Worm (Caenorhabditis elegans) whole organism, L4 larva: ENCODE data around the gene coh-3.

Experiments used
- F10B5.3 ChIP-seq: sonication (generic microtip); optimal IDR thresholded peaks from 2 replicates; lab custom pipeline; 2016; ENCODE audit warnings: mild to moderate bottlenecking, missing genetic modification characterization, missing compliant biosample characterization
- T20F7.1 ChIP-seq: fragments of 200-800 bp; sonication (Bioruptor generic); optimal IDR thresholded peaks from 2 replicates; lab custom pipeline; 2018; ENCODE audit warnings: mild to moderate bottlenecking, missing genetic modification characterization, missing compliant biosample characterization
- Y75B8A.6 ChIP-seq: fragments of 200-800 bp; sonication (Bioruptor generic); IDR thresholded peaks from 2 replicates; pipeline ENCODE4 v1.3.6; 2022; ENCODE audit warnings: missing genetic modification reagents, missing genetic modification characterization, missing compliant biosample characterization
- ZK337.2 ChIP-seq: fragments of 200-800 bp; sonication (Bioruptor generic); IDR thresholded peaks from 2 replicates; pipeline ENCODE4 v1.3.6; 2022; ENCODE audit warnings: missing genetic modification reagents, missing genetic modification characterization, missing compliant biosample characterization
- aha-1 ChIP-seq: fragments of 150-350 bp; peaks from one replicate; lab custom pipeline; 2014; ENCODE audit warnings: missing biosample characterization, missing genetic modification characterization
- aly-2 ChIP-seq: sonication (generic microtip); optimal IDR thresholded peaks from 2 replicates; lab custom pipeline; 2018; ENCODE audit warnings: missing biosample characterization, missing genetic modification characterization
- ama-1 ChIP-seq: fragments of 150-350 bp; optimal IDR thresholded peaks from 2 replicates; lab custom pipeline; 2014; ENCODE audit warnings: inconsistent platforms, mixed read lengths
- attf-4 ChIP-seq: sonication (generic microtip); optimal IDR thresholded peaks from 3 replicates; lab custom pipeline; 2017; ENCODE audit warnings: missing biosample characterization, missing genetic modification characterization
- ceh-20 ChIP-seq: fragments of 200-800 bp; sonication (Bioruptor generic); IDR thresholded peaks from 2 replicates; pipeline ENCODE4 v1.3.6; 2022; ENCODE audit warnings: missing genetic modification reagents, missing genetic modification characterization, missing compliant biosample characterization
- ceh-44 ChIP-seq: fragments of 200-800 bp; sonication (Bioruptor generic); IDR thresholded peaks from 2 replicates; pipeline ENCODE4 v1.3.6; 2022; ENCODE audit warnings: missing genetic modification reagents, missing genetic modification characterization, missing compliant biosample characterization
- ceh-62 ChIP-seq: sonication (generic microtip); optimal IDR thresholded peaks from 2 replicates; lab custom pipeline; 2017; ENCODE audit warnings: missing biosample characterization, missing genetic modification characterization
- ctbp-1 ChIP-seq: fragments of 200-800 bp; sonication (Bioruptor generic); IDR thresholded peaks from 2 replicates; pipeline ENCODE4 v1.3.6; 2022; ENCODE audit warnings: missing genetic modification reagents, missing genetic modification characterization, missing compliant biosample characterization
- daf-16 ChIP-seq, 3 experiments: sonication (generic microtip); optimal IDR thresholded peaks; 2 replicates each; lab custom pipeline; 2016 to 2017; ENCODE audit warnings: missing genetic modification characterization in 3 of 3, missing genetic modification reagents in 3 of 3, mild to moderate bottlenecking in 2 of 3, missing compliant biosample characterization in 2 of 3, missing biosample characterization in 1 of 3, moderate library complexity in 1 of 3
- dmd-8 ChIP-seq: fragments of 200-800 bp; sonication (Bioruptor generic); IDR thresholded peaks from 2 replicates; pipeline ENCODE4 v1.3.6; 2022; ENCODE audit warnings: missing genetic modification characterization, missing compliant biosample characterization
- dpl-1 ChIP-seq: fragments of 150-350 bp; optimal IDR thresholded peaks from 2 replicates; lab custom pipeline; 2014; ENCODE audit warnings: missing biosample characterization, missing genetic modification reagents, missing genetic modification characterization
- duxl-1 ChIP-seq: sonication (generic microtip); optimal IDR thresholded peaks from 2 replicates; lab custom pipeline; 2016; ENCODE audit warnings: mild to moderate bottlenecking, missing genetic modification characterization, moderate library complexity, missing compliant biosample characterization; ENCODE audit not compliant: poor library complexity
- dve-1 ChIP-seq: sonication (generic microtip); optimal IDR thresholded peaks from 2 replicates; lab custom pipeline; 2017; ENCODE audit warnings: antibody characterized with exemption, mild to moderate bottlenecking, missing genetic modification characterization, missing compliant biosample characterization; ENCODE audit not compliant: insufficient read depth
- egl-43 ChIP-seq: fragments of 200-800 bp; sonication (Bioruptor generic); IDR thresholded peaks from 2 replicates; pipeline ENCODE4 v1.3.6; 2022; ENCODE audit warnings: missing genetic modification reagents, missing genetic modification characterization, missing compliant biosample characterization
- fos-1 ChIP-seq: fragments of 150-350 bp; optimal IDR thresholded peaks from 2 replicates; lab custom pipeline; 2014; ENCODE audit warnings: missing biosample characterization, missing genetic modification characterization
- gei-8 ChIP-seq: fragments of 200-800 bp; sonication (Bioruptor generic); optimal IDR thresholded peaks from 2 replicates; lab custom pipeline; 2018; ENCODE audit warnings: mild to moderate bottlenecking, missing genetic modification characterization, missing compliant biosample characterization
- hif-1 ChIP-seq, 2 experiments: sonication (generic microtip); optimal IDR thresholded peaks; 2 replicates each; lab custom pipeline; 2016 to 2017; ENCODE audit warnings: missing compliant biosample characterization in 2 of 2, missing genetic modification characterization in 2 of 2, missing genetic modification reagents in 2 of 2, missing genotype in 2 of 2, mild to moderate bottlenecking in 1 of 2
- hlh-11 ChIP-seq: fragments of 200-800 bp; sonication (Bioruptor generic); optimal IDR thresholded peaks from 2 replicates; lab custom pipeline; 2018; ENCODE audit warnings: mild to moderate bottlenecking, missing genetic modification characterization, missing compliant biosample characterization
- hlh-30 ChIP-seq: sonication (generic microtip); optimal IDR thresholded peaks from 2 replicates; lab custom pipeline; 2017; ENCODE audit warnings: antibody characterized with exemption, mild to moderate bottlenecking, missing genetic modification characterization, missing compliant biosample characterization; ENCODE audit not compliant: insufficient read depth
- jun-1 ChIP-seq: fragments of 150-350 bp; optimal IDR thresholded peaks from 2 replicates; lab custom pipeline; 2014; ENCODE audit warnings: missing biosample characterization, missing genetic modification reagents, missing genetic modification characterization
- lim-7 ChIP-seq: fragments of 200-800 bp; sonication (Bioruptor generic); IDR thresholded peaks from 2 replicates; pipeline ENCODE4 v1.3.6; 2022; ENCODE audit warnings: missing genetic modification characterization, missing compliant biosample characterization
- lin-29 ChIP-seq: fragments of 200-800 bp; sonication (Bioruptor generic); IDR thresholded peaks from 2 replicates; pipeline ENCODE4 v1.3.6; 2022; ENCODE audit warnings: missing genetic modification reagents, missing genetic modification characterization, missing compliant biosample characterization
- lsy-2 ChIP-seq, 2 experiments: fragments of 150-350 bp in 1 of 2; sonication (generic microtip) in 1 of 2; optimal IDR thresholded peaks; 2 replicates each; lab custom pipeline; 2014 to 2017; ENCODE audit warnings: missing biosample characterization in 2 of 2, missing genetic modification characterization in 2 of 2
- mes-2 ChIP-seq: sonication (generic microtip); optimal IDR thresholded peaks from 2 replicates; lab custom pipeline; 2016; ENCODE audit warnings: missing genotype, mild to moderate bottlenecking, missing genetic modification characterization, missing compliant biosample characterization; ENCODE audit not compliant: poor library complexity, severe bottlenecking
- mxl-2 ChIP-seq: fragments of 200-800 bp; sonication (Bioruptor generic); conservative IDR thresholded peaks from 2 replicates; pipeline ENCODE4 v1.3.6; 2022; ENCODE audit warnings: missing genetic modification reagents, missing genetic modification characterization, missing compliant biosample characterization
- nhr-237 ChIP-seq: sonication (generic microtip); optimal IDR thresholded peaks from 2 replicates; lab custom pipeline; 2017; ENCODE audit warnings: missing biosample characterization, missing genetic modification characterization
- nhr-28 ChIP-seq: fragments of 150-350 bp; optimal IDR thresholded peaks from 2 replicates; lab custom pipeline; 2014; ENCODE audit warnings: missing biosample characterization, missing genetic modification characterization
- nhr-42 ChIP-seq: fragments of 200-800 bp; sonication (Bioruptor generic); IDR thresholded peaks from 2 replicates; pipeline ENCODE4 v1.3.6; 2022; ENCODE audit warnings: missing genetic modification characterization, missing compliant biosample characterization
- nhr-6 ChIP-seq: fragments of 150-350 bp; optimal IDR thresholded peaks from 2 replicates; lab custom pipeline; 2014; ENCODE audit warnings: missing biosample characterization, missing genetic modification characterization
- pha-4 ChIP-seq, 2 experiments: fragments of 150-350 bp in 1 of 2; fragments of 200-800 bp in 1 of 2; sonication (Bioruptor generic) in 1 of 2; IDR thresholded peaks in 1 of 2; optimal IDR thresholded peaks in 1 of 2; 2 replicates each; pipeline versions ENCODE4 v1.3.6 to Lab custom; 2014 to 2022; ENCODE audit warnings: missing genetic modification characterization in 2 of 2, missing genetic modification reagents in 2 of 2, missing biosample characterization in 1 of 2, missing compliant biosample characterization in 1 of 2
- php-3 ChIP-seq: fragments of 200-800 bp; sonication (Bioruptor generic); IDR thresholded peaks from 2 replicates; pipeline ENCODE4 v1.3.6; 2022; ENCODE audit warnings: missing genetic modification reagents, missing genetic modification characterization, missing compliant biosample characterization
- pqm-1 ChIP-seq: sonication (generic microtip); optimal IDR thresholded peaks from 2 replicates; lab custom pipeline; 2017; ENCODE audit warnings: missing biosample characterization, missing genetic modification characterization
- saeg-2 ChIP-seq: fragments of 200-800 bp; sonication (Bioruptor generic); IDR thresholded peaks from 2 replicates; pipeline ENCODE4 v1.3.6; 2022; ENCODE audit warnings: missing genetic modification reagents, missing genetic modification characterization, missing compliant biosample characterization
- sdz-12 ChIP-seq: fragments of 200-800 bp; sonication (Bioruptor generic); optimal IDR thresholded peaks from 2 replicates; lab custom pipeline; 2018; ENCODE audit warnings: mild to moderate bottlenecking, missing genetic modification characterization, missing compliant biosample characterization
- skn-1 ChIP-seq: fragments of 150-350 bp; optimal IDR thresholded peaks from 2 replicates; lab custom pipeline; 2014; ENCODE audit warnings: missing biosample characterization, missing genetic modification characterization
- snpc-4 ChIP-seq: fragments of 150-350 bp; optimal IDR thresholded peaks from 2 replicates; lab custom pipeline; 2014; ENCODE audit warnings: missing biosample characterization, missing genetic modification characterization
- spr-3 ChIP-seq: fragments of 200-800 bp; sonication (Bioruptor generic); optimal IDR thresholded peaks from 2 replicates; lab custom pipeline; 2018; ENCODE audit warnings: mild to moderate bottlenecking, missing genetic modification characterization, missing compliant biosample characterization
- tra-1 ChIP-seq: fragments of 200-800 bp; sonication (Bioruptor generic); IDR thresholded peaks from 2 replicates; pipeline ENCODE4 v1.3.6; 2022; ENCODE audit warnings: missing genetic modification reagents, missing genetic modification characterization, missing compliant biosample characterization
- unc-39 ChIP-seq: sonication (generic microtip); optimal IDR thresholded peaks from 2 replicates; lab custom pipeline; 2017; ENCODE audit warnings: missing biosample characterization, missing genetic modification characterization
- zfp-2 ChIP-seq: sonication (generic microtip); optimal IDR thresholded peaks from 2 replicates; lab custom pipeline; 2016; ENCODE audit warnings: mild to moderate bottlenecking, missing genetic modification characterization, missing compliant biosample characterization
- zip-2 ChIP-seq: fragments of 150-350 bp; optimal IDR thresholded peaks from 2 replicates; lab custom pipeline; 2014; ENCODE audit warnings: missing biosample characterization, missing genetic modification characterization
- ztf-7 ChIP-seq: fragments of 150-350 bp; optimal IDR thresholded peaks from 2 replicates; lab custom pipeline; 2014; ENCODE audit warnings: missing biosample characterization, missing genetic modification characterization

Gene coh-3

ce11 chrV:14464368-14464767, 7.1 kb downstream of the coh-3 start, which contains the start of gene F08H9.4:
TSS of gene F08H9.4 (minus strand) at chrV:14464428.
- TF ChIP-seq daf-16 (GFP tag; optimal IDR thresholded peaks at IDR 0.05; lab: Kevin White, UChicago) (peak in 1 of 2 experiments; percentile 95), daf-16 (tag; optimal IDR thresholded peaks at IDR 0.05; lab: Kevin White, UChicago) (no peak), T20F7.1 (GFP tag; lab: Kevin White, UChicago) (no peak), nhr-6 (no peak), sdz-12 (GFP tag; lab: Kevin White, UChicago) (no peak), nhr-42 (GFP tag; lab: Robert Waterston, UW) (no peak)

ce11 chrV:14468196-14468874, 11.1 kb downstream of the coh-3 start, which contains the start of gene srz-97:
TSS of gene srz-97 (minus strand) at chrV:14468246.
- peak; percentile 33; the same call in 1 of the 2 replicates for TF ChIP-seq ctbp-1 (GFP tag; lab: Robert Waterston, UW)
- TF ChIP-seq duxl-1 (tag; lab: Kevin White, UChicago): no peak
- peak; percentile 40 for TF ChIP-seq dve-1 (tag; lab: Kevin White, UChicago)
- TF ChIP-seq snpc-4 (tag; lab: Kevin White, UChicago): peak; percentile 85
- TF ChIP-seq aly-2 (tag; lab: Kevin White, UChicago): no peak
- no peak for TF ChIP-seq fos-1 (tag; lab: Kevin White, UChicago)
- TF ChIP-seq dpl-1 (GFP tag; lab: Kevin White, UChicago): no peak
- no peak for TF ChIP-seq attf-4 (tag; lab: Kevin White, UChicago)
- TF ChIP-seq hlh-30 (tag; lab: Kevin White, UChicago): peak; percentile 25
- no peak for TF ChIP-seq ama-1 (lab: Kevin White, UChicago)
- TF ChIP-seq pha-4 (GFP tag; IDR thresholded peaks at IDR 0.05; lab: Robert Waterston, UW): no peak
- no peak for TF ChIP-seq pha-4 (tag; optimal IDR thresholded peaks at IDR 0.05; lab: Kevin White, UChicago)
- no peak for TF ChIP-seq skn-1
- no peak for TF ChIP-seq zip-2 (tag; lab: Kevin White, UChicago)
- TF ChIP-seq ceh-20 (GFP tag; lab: Robert Waterston, UW): 0 out of 2 replicates have a peak, but pooled peaks have one; percentile 31
- TF ChIP-seq nhr-6: no peak
- peak; percentile 77 for TF ChIP-seq hlh-11 (tag; lab: Kevin White, UChicago)
- TF ChIP-seq nhr-237 (tag; lab: Kevin White, UChicago): no peak
- TF ChIP-seq dmd-8: 0 out of 2 replicates have a peak, but pooled peaks have one; percentile 64
- TF ChIP-seq F10B5.3: peak; percentile 37
- no peak for TF ChIP-seq jun-1 (tag; lab: Kevin White, UChicago)
- peak; percentile 82 for TF ChIP-seq aha-1 (tag; lab: Kevin White, UChicago)
- TF ChIP-seq pqm-1: no peak
- no peak for TF ChIP-seq lim-7 (GFP tag; lab: Robert Waterston, UW)
- no peak for TF ChIP-seq hif-1 (tag; optimal IDR thresholded peaks at IDR 0.05; lab: Kevin White, UChicago)
- 0 out of 2 replicates have a peak, but pooled peaks have one; percentile 58 for TF ChIP-seq ceh-44
- no peak for TF ChIP-seq sdz-12 (GFP tag; lab: Kevin White, UChicago)
- no peak for TF ChIP-seq mxl-2
- no peak for TF ChIP-seq nhr-28 (tag; lab: Kevin White, UChicago)
- TF ChIP-seq tra-1 (GFP tag; lab: Robert Waterston, UW): peak; percentile 40
- TF ChIP-seq ZK337.2 (GFP tag; lab: Robert Waterston, UW): 0 out of 2 replicates have a peak, but pooled peaks have one; percentile 17
- no peak for TF ChIP-seq spr-3 (GFP tag; lab: Kevin White, UChicago)
- no peak for TF ChIP-seq zfp-2 (tag; lab: Kevin White, UChicago)
- no peak for TF ChIP-seq lin-29 (GFP tag; lab: Robert Waterston, UW)
- peak; percentile 49 to 67 for TF ChIP-seq daf-16 (GFP tag; optimal IDR thresholded peaks at IDR 0.05; lab: Kevin White, UChicago)
- TF ChIP-seq daf-16 (tag; optimal IDR thresholded peaks at IDR 0.05; lab: Kevin White, UChicago): peak; percentile 69
- no peak for TF ChIP-seq unc-39
- TF ChIP-seq gei-8 (GFP tag; lab: Kevin White, UChicago): no peak
- TF ChIP-seq ztf-7 (tag; lab: Kevin White, UChicago): no peak
- no peak for TF ChIP-seq lsy-2 (tag; optimal IDR thresholded peaks at IDR 0.05; lab: Kevin White, UChicago)
- no peak for TF ChIP-seq Y75B8A.6 (GFP tag; lab: Robert Waterston, UW)
- TF ChIP-seq php-3 (GFP tag; lab: Robert Waterston, UW): peak; percentile 61; the same call in 1 of the 2 replicates
- peak; percentile 77 for TF ChIP-seq egl-43
- TF ChIP-seq ceh-62 (tag; lab: Kevin White, UChicago): no peak
- TF ChIP-seq mes-2: peak; percentile 75
- no peak for TF ChIP-seq saeg-2
